Fruit fly (Drosophila melanogaster) whole organism, adult: ENCODE measurements around the gene CG32085.

Experiments
- CG11617 ChIP-seq: fragments of 200-800 bp; sonication (Bioruptor generic); optimal IDR thresholded peaks from 2 replicates; lab custom pipeline; 2017; ENCODE audit warnings: mild to moderate bottlenecking, missing biosample characterization, missing genetic modification reagents, missing genetic modification characterization
- CG12768 ChIP-seq: fragments of 200-800 bp; sonication (Bioruptor generic); optimal IDR thresholded peaks from 2 replicates; lab custom pipeline; 2017; ENCODE audit warnings: missing biosample characterization, missing genetic modification characterization, mild to moderate bottlenecking, moderate library complexity, missing genetic modification reagents
- CG14711 ChIP-seq: fragments of 200-800 bp; sonication (Bioruptor generic); optimal IDR thresholded peaks from 2 replicates; lab custom pipeline; 2018; ENCODE audit warnings: missing biosample characterization, mild to moderate bottlenecking, missing genetic modification characterization, moderate library complexity
- CG1620 ChIP-seq: fragments of 200-800 bp; sonication (Bioruptor generic); optimal IDR thresholded peaks from 2 replicates; lab custom pipeline; 2016; ENCODE audit warnings: missing biosample characterization, missing genetic modification characterization
- CG33017 ChIP-seq: fragments of 200-800 bp; sonication (Bioruptor generic); optimal IDR thresholded peaks from 2 replicates; lab custom pipeline; 2018; ENCODE audit warnings: missing biosample characterization, mild to moderate bottlenecking, missing genetic modification characterization, moderate library complexity
- CG5204 ChIP-seq: fragments of 200-800 bp; sonication (Bioruptor generic); optimal IDR thresholded peaks from 2 replicates; lab custom pipeline; 2016; ENCODE audit warnings: missing biosample characterization, missing genetic modification characterization
- CG7045 ChIP-seq: fragments of 200-800 bp; sonication (Bioruptor generic); optimal IDR thresholded peaks from 2 replicates; lab custom pipeline; 2017; ENCODE audit warnings: missing biosample characterization, mild to moderate bottlenecking, missing genetic modification characterization
- CG7101 ChIP-seq: fragments of 200-800 bp; sonication (Bioruptor generic); optimal IDR thresholded peaks from 2 replicates; lab custom pipeline; 2018; ENCODE audit warnings: missing biosample characterization, mild to moderate bottlenecking, missing genetic modification characterization, moderate library complexity
- Clk ChIP-seq: fragments of 200-800 bp; sonication (Bioruptor generic); optimal IDR thresholded peaks from 2 replicates; lab custom pipeline; 2017; ENCODE audit warnings: missing biosample characterization, missing genetic modification characterization
- Crg-1 ChIP-seq: fragments of 200-800 bp; sonication (Bioruptor generic); optimal IDR thresholded peaks from 2 replicates; lab custom pipeline; 2016; ENCODE audit warnings: missing biosample characterization, missing genetic modification characterization
- Hr96 ChIP-seq: fragments of 200-800 bp; sonication (Bioruptor generic); optimal IDR thresholded peaks from 2 replicates; lab custom pipeline; 2016; ENCODE audit warnings: missing biosample characterization, missing genetic modification characterization
- Mnt ChIP-seq: fragments of 200-800 bp; sonication (Bioruptor generic); optimal IDR thresholded peaks from 2 replicates; lab custom pipeline; 2016; ENCODE audit warnings: missing biosample characterization, mild to moderate bottlenecking, missing genetic modification characterization
- bab1 ChIP-seq: fragments of 200-800 bp; sonication (Bioruptor generic); optimal IDR thresholded peaks from 3 replicates; lab custom pipeline; 2019; ENCODE audit warnings: missing biosample characterization, mild to moderate bottlenecking, missing genetic modification characterization, moderate library complexity
- cic ChIP-seq: fragments of 200-800 bp; sonication (Bioruptor generic); optimal IDR thresholded peaks from 2 replicates; lab custom pipeline; 2017; ENCODE audit warnings: missing biosample characterization, mild to moderate bottlenecking, missing genetic modification characterization, moderate library complexity
- cnc ChIP-seq, 2 experiments: fragments of >200 bp; optimal IDR thresholded peaks; 2 replicates each; lab custom pipeline; 2017
- kay ChIP-seq: fragments of 200-800 bp; sonication (Bioruptor generic); peaks from one replicate; lab custom pipeline; 2016; ENCODE audit warnings: missing biosample characterization, missing genetic modification characterization, borderline replicate concordance
- ovo ChIP-seq: fragments of 200-800 bp; sonication (Bioruptor generic); optimal IDR thresholded peaks from 2 replicates; lab custom pipeline; 2016; ENCODE audit warnings: missing biosample characterization, missing genetic modification characterization
- pad ChIP-seq: fragments of 200-800 bp; sonication (Bioruptor generic); optimal IDR thresholded peaks from 3 replicates; lab custom pipeline; 2017; ENCODE audit warnings: missing biosample characterization, missing genetic modification characterization, mild to moderate bottlenecking, moderate library complexity, missing genetic modification reagents
- tj ChIP-seq: fragments of 200-800 bp; sonication (Bioruptor generic); optimal IDR thresholded peaks from 3 replicates; lab custom pipeline; 2017; ENCODE audit warnings: missing biosample characterization, mild to moderate bottlenecking, missing genetic modification characterization, moderate library complexity
- toe ChIP-seq: fragments of 200-800 bp; sonication (Bioruptor generic); optimal IDR thresholded peaks from 2 replicates; lab custom pipeline; 2016; ENCODE audit warnings: missing biosample characterization, missing genetic modification characterization

The CG32085 gene

dm6 chr3L:11627819-11628483, 52.2 kb downstream of the CG32085 start, which contains the start of gene Apt1:
Apt1 (plus strand) TSS chr3L:11628037.
- TF ChIP-seq toe (peak; percentile 58), CG12768 (GFP tag; lab: Kevin White, UChicago) (peak; percentile 77), ovo (GFP tag; lab: Kevin White, UChicago) (no peak), CG7045 (no peak), Hr96 (no peak), CG11617 (GFP tag; lab: Kevin White, UChicago) (peak; percentile 24), CG33017 (tag; lab: Kevin White, UChicago) (peak; percentile 0), kay (GFP tag; lab: Kevin White, UChicago) (peak; percentile 29), Crg-1 (GFP tag; lab: Kevin White, UChicago) (no peak), cnc (optimal IDR thresholded peaks at IDR 0.05; lab: Kevin White, UChicago) (no peak), Mnt (GFP tag; lab: Kevin White, UChicago) (peak; percentile 26), CG7101 (peak; percentile 24), bab1 (GFP tag; lab: Kevin White, UChicago) (peak; percentile 48), tj (peak; percentile 83), CG14711 (tag; lab: Kevin White, UChicago) (peak; percentile 14), cic (no peak)

- TF ChIP-seq CG7045: no peak
- no peak for TF ChIP-seq pad
- no peak for TF ChIP-seq CG12768 (GFP tag; lab: Kevin White, UChicago)
- TF ChIP-seq tj: no peak
- no peak for TF ChIP-seq CG7101
- TF ChIP-seq CG5204: no peak
- no peak for TF ChIP-seq cnc (optimal IDR thresholded peaks at IDR 0.05; lab: Kevin White, UChicago)
- TF ChIP-seq bab1 (GFP tag; lab: Kevin White, UChicago): no peak
- TF ChIP-seq toe: no peak
- TF ChIP-seq Mnt (GFP tag; lab: Kevin White, UChicago): no peak
- no peak for TF ChIP-seq CG11617 (GFP tag; lab: Kevin White, UChicago)
- no peak for TF ChIP-seq Hr96
- no peak for TF ChIP-seq CG33017 (tag; lab: Kevin White, UChicago)
- TF ChIP-seq cic: no peak
- TF ChIP-seq CG14711 (tag; lab: Kevin White, UChicago): no peak
- no peak for TF ChIP-seq kay (GFP tag; lab: Kevin White, UChicago)
- no peak for TF ChIP-seq Crg-1 (GFP tag; lab: Kevin White, UChicago)
Measured at dm6 chr3L:11626229-11626826, 53.8 kb downstream of the CG32085 start, which contains the start of gene PCID2. PCID2 (plus strand) TSS chr3L:11626441.

dm6 chr3L:11625634-11626175, 54.4 kb downstream of the CG32085 start, which contains the start of gene CG6083:
CG6083 (minus strand) TSS chr3L:11626125.
- TF ChIP-seq CG5204: no peak
- TF ChIP-seq CG33017 (tag; lab: Kevin White, UChicago): no peak
- peak; percentile 67 for TF ChIP-seq kay (GFP tag; lab: Kevin White, UChicago)

- TF ChIP-seq CG7045: no peak
- TF ChIP-seq CG11617 (GFP tag; lab: Kevin White, UChicago): no peak
- TF ChIP-seq CG7101: no peak
- no peak for TF ChIP-seq bab1 (GFP tag; lab: Kevin White, UChicago)
- TF ChIP-seq CG33017 (tag; lab: Kevin White, UChicago): no peak
- TF ChIP-seq pad: no peak
- TF ChIP-seq cnc (optimal IDR thresholded peaks at IDR 0.05; lab: Kevin White, UChicago): no peak
- TF ChIP-seq CG1620: no peak
- TF ChIP-seq tj: no peak
- TF ChIP-seq toe: no peak
Measured at dm6 chr3L:11624281-11624680, 55.9 kb downstream of the CG32085 start, which contains the start of gene Akr1B. Akr1B (minus strand) TSS chr3L:11624381.

dm6 chr3L:11623245-11623883, 56.8 kb downstream of the CG32085 start:
- TF ChIP-seq toe (peak; percentile 10), tj (peak; percentile 39), CG7101 (peak; percentile 57), Mnt (GFP tag; lab: Kevin White, UChicago) (peak; percentile 47), bab1 (GFP tag; lab: Kevin White, UChicago) (peak; percentile 75), CG11617 (GFP tag; lab: Kevin White, UChicago) (peak; percentile 64), CG5204 (no peak), cic (peak; percentile 73), Clk (GFP tag; lab: Kevin White, UChicago) (no peak), kay (GFP tag; lab: Kevin White, UChicago) (peak; percentile 96), cnc (optimal IDR thresholded peaks at IDR 0.05; lab: Kevin White, UChicago) (no peak), CG12768 (GFP tag; lab: Kevin White, UChicago) (peak; percentile 30), CG1620 (no peak), pad (peak; percentile 27), CG33017 (tag; lab: Kevin White, UChicago) (peak; percentile 59), CG14711 (tag; lab: Kevin White, UChicago) (peak; percentile 26)

- TF ChIP-seq kay (GFP tag; lab: Kevin White, UChicago): peak; percentile 84
- TF ChIP-seq Clk (GFP tag; lab: Kevin White, UChicago): no peak
- TF ChIP-seq tj: peak; percentile 65
- no peak for TF ChIP-seq CG7045
- TF ChIP-seq cnc (optimal IDR thresholded peaks at IDR 0.05; lab: Kevin White, UChicago): no peak
- no peak for TF ChIP-seq CG12768 (GFP tag; lab: Kevin White, UChicago)
Measured at dm6 chr3L:11622750-11623149, 57.4 kb downstream of the CG32085 start.
